Worm (Caenorhabditis elegans) whole organism, L4 larva: ENCODE measurements around the gene dmsr-14.

ENCODE experiments used
- ceh-32 ChIP-seq: sonication (generic microtip); optimal IDR thresholded peaks from 2 replicates; lab custom pipeline; 2016; ENCODE audit warnings: mild to moderate bottlenecking, missing genetic modification characterization, missing compliant biosample characterization; ENCODE audit not compliant: poor library complexity
- fos-1 ChIP-seq: fragments of 150-350 bp; optimal IDR thresholded peaks from 2 replicates; lab custom pipeline; 2014; ENCODE audit warnings: missing biosample characterization, missing genetic modification characterization
- hlh-30 ChIP-seq: sonication (generic microtip); optimal IDR thresholded peaks from 2 replicates; lab custom pipeline; 2017; ENCODE audit warnings: antibody characterized with exemption, mild to moderate bottlenecking, missing genetic modification characterization, missing compliant biosample characterization; ENCODE audit not compliant: insufficient read depth
- mdl-1 ChIP-seq, 2 experiments: fragments of 150-350 bp in 1 of 2; sonication (generic microtip) in 1 of 2; optimal IDR thresholded peaks; 2 replicates each; lab custom pipeline; 2014 to 2017; ENCODE audit warnings: missing biosample characterization in 2 of 2, missing genetic modification characterization in 2 of 2
- vab-7 ChIP-seq: fragments of 200-800 bp; sonication (Bioruptor generic); IDR thresholded peaks from 2 replicates; pipeline ENCODE4 v1.3.6; 2022; ENCODE audit warnings: missing genetic modification reagents, missing genetic modification characterization, missing compliant biosample characterization

- TF ChIP-seq hlh-30 (no peak), fos-1 (tag; lab: Kevin White, UChicago) (no peak), vab-7 (0 out of 2 replicates have a peak, but pooled peaks have one; percentile 5), ceh-32 (tag; lab: Kevin White, UChicago) (no peak), mdl-1 (tag; optimal IDR thresholded peaks at IDR 0.05; lab: Kevin White, UChicago) (no peak)
These were observed 14.5 kb upstream of the dmsr-14 start for ce11 chrV:6831539-6831938.
